Worm (Caenorhabditis elegans) whole organism, L1 larva: ENCODE data around the gene ubc-24.

ENCODE experiments used
- ceh-63 ChIP-seq: fragments of 200-800 bp; sonication (Bioruptor generic); optimal IDR thresholded peaks from 2 replicates; lab custom pipeline; 2018; ENCODE audit warnings: mild to moderate bottlenecking, missing genetic modification characterization, missing compliant biosample characterization
- ceh-90 ChIP-seq: sonication (generic microtip); optimal IDR thresholded peaks from 2 replicates; lab custom pipeline; 2016; ENCODE audit warnings: missing genetic modification characterization, missing compliant biosample characterization
- dpl-1 ChIP-seq, 3 experiments: fragments of 150-350 bp in 2 of 3; sonication (generic microtip) in 1 of 3; optimal IDR thresholded peaks; 2 replicates each; lab custom pipeline; 2014 to 2017; ENCODE audit warnings: missing biosample characterization in 3 of 3, missing genetic modification characterization in 3 of 3, missing genetic modification reagents in 3 of 3
- elt-3 ChIP-seq, 6 experiments: fragments of 150-350 bp in 1 of 6; sonication (generic microtip); optimal IDR thresholded peaks; 2 replicates each; lab custom pipeline; 2017 to 2018; ENCODE audit warnings: missing biosample characterization in 6 of 6, missing genetic modification characterization in 6 of 6, inconsistent platforms in 1 of 6
- fkh-4 ChIP-seq: sonication (generic microtip); optimal IDR thresholded peaks from 2 replicates; lab custom pipeline; 2016; ENCODE audit warnings: missing compliant biosample characterization, missing genetic modification characterization, borderline replicate concordance
- lin-13 ChIP-seq: fragments of 150-350 bp; optimal IDR thresholded peaks from 2 replicates; lab custom pipeline; 2014; ENCODE audit warnings: missing biosample characterization, missing genetic modification reagents, missing genetic modification characterization
- lin-14 ChIP-seq: fragments of 200-800 bp; sonication (Bioruptor generic); optimal IDR thresholded peaks from 2 replicates; lab custom pipeline; 2018; ENCODE audit warnings: mild to moderate bottlenecking, missing genetic modification characterization, moderate library complexity, missing compliant biosample characterization
- nhr-76 ChIP-seq: sonication (generic microtip); optimal IDR thresholded peaks from 2 replicates; lab custom pipeline; 2017; ENCODE audit warnings: missing biosample characterization, missing genetic modification characterization
- snpc-4 ChIP-seq: fragments of 150-350 bp; optimal IDR thresholded peaks from 2 replicates; lab custom pipeline; 2014; ENCODE audit warnings: missing biosample characterization, missing genetic modification characterization
- zag-1 ChIP-seq: fragments of 150-350 bp; optimal IDR thresholded peaks from 2 replicates; lab custom pipeline; 2014; ENCODE audit warnings: missing biosample characterization, missing genetic modification characterization

DNA sequence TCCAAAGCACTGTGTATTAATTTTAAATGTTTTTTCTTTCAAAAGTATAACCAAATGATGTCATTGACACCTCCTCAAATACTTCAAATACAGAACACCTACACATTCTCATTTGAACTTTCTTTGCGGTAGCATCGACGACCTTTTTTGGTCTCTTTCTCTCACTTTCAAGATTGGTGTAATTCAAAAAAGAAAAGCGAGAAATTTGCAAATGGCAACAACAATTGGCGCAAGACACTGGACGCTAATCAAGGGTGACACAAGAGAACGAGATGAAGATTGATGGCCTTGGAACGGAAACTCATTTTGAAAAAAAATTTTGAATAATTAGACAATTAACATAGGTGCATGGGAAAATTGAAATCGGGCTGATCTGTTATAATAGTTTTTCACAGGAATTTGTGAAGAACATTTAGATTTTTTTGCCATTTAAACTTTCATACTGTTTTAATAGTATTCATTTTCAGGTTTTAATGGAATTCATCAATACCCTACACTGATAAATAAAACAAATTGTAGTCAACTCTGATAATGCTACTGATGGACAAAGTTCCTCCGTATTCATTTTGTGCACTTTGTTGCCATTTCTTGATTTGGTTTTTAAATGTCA is 11.8 kb downstream of the ubc-24 start, which contains the start of gene fdgt-2:
- TF ChIP-seq nhr-76 (tag; lab: Kevin White, UChicago): no peak
- TF ChIP-seq ceh-90 (tag; lab: Kevin White, UChicago): no peak
- no peak for TF ChIP-seq zag-1
- no peak for TF ChIP-seq dpl-1 (GFP tag; optimal IDR thresholded peaks at IDR 0.05; lab: Kevin White, UChicago)
- no peak for TF ChIP-seq ceh-63
- no peak for TF ChIP-seq fkh-4
- TF ChIP-seq lin-14 (GFP tag; lab: Kevin White, UChicago): no peak
- no peak for TF ChIP-seq elt-3 (tag; optimal IDR thresholded peaks at IDR 0.05; lab: Kevin White, UChicago)
- no peak for TF ChIP-seq snpc-4 (tag; lab: Kevin White, UChicago)
- TF ChIP-seq lin-13 (GFP tag; lab: Kevin White, UChicago): no peak
